Fruit fly (Drosophila melanogaster): ENCODE measurements around the gene Ankle2.

dm6 chrX:17545580-17545979, 33.4 kb downstream of the Ankle2 start:
- no peak for TF ChIP-seq CG17806 (tag; optimal IDR thresholded peaks at IDR 0.05)
- TF ChIP-seq fd96Ca (GFP tag; IDR thresholded peaks at IDR 0.05): no peak
- peak; percentile 35 for TF ChIP-seq CG8159 (tag; optimal IDR thresholded peaks at IDR 0.05)
- no peak for TF ChIP-seq CG10348 (GFP tag; IDR thresholded peaks at IDR 0.05)
- TF ChIP-seq Ets98B (GFP tag; IDR thresholded peaks at IDR 0.05): no peak
- TF ChIP-seq CG12605 (GFP tag; IDR thresholded peaks at IDR 0.05): no peak
- no peak for TF ChIP-seq rn (GFP tag; IDR thresholded peaks at IDR 0.05)
- no peak for TF ChIP-seq EcR (GFP tag; optimal IDR thresholded peaks at IDR 0.05)
- no peak for TF ChIP-seq Pif1A (GFP tag; optimal IDR thresholded peaks at IDR 0.05)
- TF ChIP-seq CG4496 (GFP tag; IDR thresholded peaks at IDR 0.05): no peak
- no peak for TF ChIP-seq CG8301 (tag; optimal IDR thresholded peaks at IDR 0.05)
- TF ChIP-seq Pif1B (GFP tag; optimal IDR thresholded peaks at IDR 0.05): no peak
